Worm (Caenorhabditis elegans) whole organism, early embryonic: ENCODE measurements around the gene glo-1.

Experiments
- B0310.2 ChIP-seq: sonication (generic microtip); optimal IDR thresholded peaks from 2 replicates; lab custom pipeline; 2016; ENCODE audit warnings: mild to moderate bottlenecking, missing genetic modification characterization, missing compliant biosample characterization
- F13C5.2 ChIP-seq: sonication (generic microtip); optimal IDR thresholded peaks from 2 replicates; lab custom pipeline; 2017; ENCODE audit warnings: mild to moderate bottlenecking, missing genetic modification characterization, inconsistent platforms, missing compliant biosample characterization
- aly-1 ChIP-seq: sonication (generic microtip); optimal IDR thresholded peaks from 2 replicates; lab custom pipeline; 2016; ENCODE audit warnings: missing genetic modification characterization, missing compliant biosample characterization
- ama-1 ChIP-seq: fragments of 150-350 bp; optimal IDR thresholded peaks from 2 replicates; lab custom pipeline; 2014
- ceh-13 ChIP-seq: fragments of 200-800 bp; sonication (Bioruptor generic); optimal IDR thresholded peaks from 2 replicates; lab custom pipeline; 2018; ENCODE audit warnings: mild to moderate bottlenecking, missing genetic modification characterization, missing compliant biosample characterization
- ceh-36 ChIP-seq: sonication (generic microtip); optimal IDR thresholded peaks from 2 replicates; lab custom pipeline; 2016; ENCODE audit warnings: missing genetic modification characterization, inconsistent platforms, missing compliant biosample characterization
- ets-7 ChIP-seq: sonication (generic microtip); optimal IDR thresholded peaks from 2 replicates; lab custom pipeline; 2016; ENCODE audit warnings: missing genotype, missing genetic modification characterization, missing compliant biosample characterization
- flt-1 ChIP-seq: fragments of 200-800 bp; sonication (Bioruptor generic); IDR thresholded peaks from 2 replicates; pipeline ENCODE4 v1.3.6; 2022; ENCODE audit warnings: missing genetic modification characterization, missing compliant biosample characterization
- hmbx-1 ChIP-seq: sonication (generic microtip); optimal IDR thresholded peaks from 2 replicates; lab custom pipeline; 2016; ENCODE audit warnings: mild to moderate bottlenecking, missing genetic modification characterization, missing compliant biosample characterization
- hmg-4 ChIP-seq: fragments of 200-800 bp; sonication (Bioruptor generic); optimal IDR thresholded peaks from 2 replicates; lab custom pipeline; 2018; ENCODE audit warnings: mild to moderate bottlenecking, missing genetic modification characterization, missing compliant biosample characterization
- hnd-1 ChIP-seq: sonication (generic microtip); optimal IDR thresholded peaks from 2 replicates; lab custom pipeline; 2016; ENCODE audit warnings: missing genetic modification characterization, missing compliant biosample characterization
- pes-1 ChIP-seq: fragments of 200-800 bp; sonication (Bioruptor generic); IDR thresholded peaks from 2 replicates; pipeline ENCODE4 v1.3.6; 2022; ENCODE audit warnings: missing genetic modification reagents, missing genetic modification characterization, missing compliant biosample characterization
- scrt-1 ChIP-seq: fragments of 200-800 bp; sonication (Bioruptor generic); IDR thresholded peaks from 2 replicates; pipeline ENCODE4 v1.3.6; 2022; ENCODE audit warnings: missing genetic modification characterization, missing compliant biosample characterization
- sea-1 ChIP-seq: fragments of 200-800 bp; sonication (Bioruptor generic); conservative IDR thresholded peaks from 2 replicates; pipeline ENCODE4 v1.3.6; 2022; ENCODE audit warnings: missing genetic modification characterization, missing compliant biosample characterization
- tbx-11 ChIP-seq: fragments of 200-800 bp; sonication (Bioruptor generic); IDR thresholded peaks from 2 replicates; pipeline ENCODE4 v1.3.6; 2022; ENCODE audit warnings: missing genetic modification characterization, missing compliant biosample characterization
- tbx-37 ChIP-seq: fragments of 200-800 bp; sonication (Bioruptor generic); conservative IDR thresholded peaks from 2 replicates; pipeline ENCODE4 v1.3.6; 2022; ENCODE audit warnings: missing genetic modification reagents, missing genetic modification characterization, missing compliant biosample characterization
- tra-4 ChIP-seq: sonication (generic microtip); optimal IDR thresholded peaks from 2 replicates; lab custom pipeline; 2017; ENCODE audit warnings: missing genetic modification characterization, missing compliant biosample characterization

The glo-1 gene

DNA sequence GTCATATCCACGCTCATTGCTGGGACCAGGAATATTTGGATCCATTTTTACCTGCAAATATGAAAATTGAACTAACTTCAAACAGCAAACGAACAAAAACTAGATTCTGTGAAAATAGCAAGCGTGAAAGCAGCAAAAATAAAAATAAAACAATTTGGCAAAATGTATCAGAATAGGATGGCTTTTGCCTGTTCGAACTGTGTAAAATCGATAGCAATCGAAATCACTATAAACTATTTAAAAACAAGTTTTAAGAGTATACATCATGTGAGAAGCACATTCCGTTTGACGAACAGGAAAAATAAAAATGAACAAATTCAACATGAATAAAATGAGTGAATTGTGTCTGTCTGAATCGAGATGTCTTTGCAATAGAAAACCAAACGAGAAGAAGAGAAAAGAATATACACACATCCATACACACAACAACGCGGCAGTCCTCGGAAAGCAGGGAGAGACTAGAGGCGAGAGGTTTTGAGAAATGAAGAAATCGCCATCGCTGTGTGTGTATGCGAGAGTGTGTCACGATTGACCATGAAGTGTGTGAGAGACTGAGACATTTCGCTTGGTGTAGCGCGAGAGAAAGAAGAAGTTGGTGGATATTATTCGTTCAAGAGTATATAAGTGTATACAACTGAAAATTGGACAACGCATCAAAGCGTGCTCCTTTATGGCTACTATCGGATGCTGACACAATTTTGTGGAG lies 17.6 kb upstream of the glo-1 start, which contains the start of gene phf-34:
phf-34 (minus strand) TSS at position 51 of the 706 bp plus-strand sequence.
- TF ChIP-seq aly-1 (tag; lab: Kevin White, UChicago): peak; percentile 22
- no peak for TF ChIP-seq tra-4 (tag; lab: Kevin White, UChicago)

DNA sequence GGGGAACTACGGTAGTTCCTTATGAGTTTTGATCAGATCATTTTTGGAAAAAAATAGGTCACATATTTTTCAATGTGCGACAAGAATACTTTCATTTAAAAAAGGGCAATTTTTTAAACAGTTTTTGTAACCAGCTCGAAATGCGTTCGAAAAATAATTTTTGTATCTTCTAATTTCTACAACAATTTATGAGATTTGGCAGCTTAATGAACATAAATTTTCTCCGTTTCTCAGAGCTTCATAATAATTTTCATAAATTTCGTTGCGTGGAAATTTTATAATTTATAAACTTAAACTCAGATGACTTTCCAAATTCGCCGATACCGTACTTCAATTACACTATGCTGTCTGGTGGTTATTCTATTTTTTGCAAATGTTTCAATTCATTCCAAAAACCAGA lies 12.8 kb upstream of the glo-1 start, which contains the start of gene F21G4.3:
F21G4.3 (plus strand) TSS at position 301 of the 400 bp plus-strand sequence.
- TF ChIP-seq pes-1 (GFP tag; lab: Robert Waterston, UW) (no peak), sea-1 (GFP tag; lab: Robert Waterston, UW) (no peak), flt-1 (no peak), scrt-1 (GFP tag; lab: Robert Waterston, UW) (no peak), F13C5.2 (tag; lab: Kevin White, UChicago) (no peak)

DNA sequence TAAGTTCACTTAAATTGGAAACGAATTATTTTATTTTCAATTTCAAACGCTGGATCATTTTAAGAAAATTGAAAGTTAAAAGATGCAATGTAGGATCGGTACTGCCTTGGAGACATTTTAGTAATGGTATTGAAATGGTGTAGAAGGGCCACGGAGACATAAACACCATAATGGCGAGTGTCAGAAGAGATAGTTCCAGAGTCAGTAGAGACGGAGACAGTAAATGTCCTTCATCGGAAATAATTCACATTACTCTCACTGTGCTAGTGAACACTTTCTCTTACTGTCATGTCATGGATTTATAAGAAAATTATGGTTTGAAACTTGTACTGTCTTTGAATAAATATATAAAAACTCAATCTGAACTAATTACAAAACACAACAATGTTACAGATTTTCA lies 11.1 kb upstream of the glo-1 start:
- TF ChIP-seq tbx-37 (GFP tag; lab: Robert Waterston, UW) (no peak), B0310.2 (tag; lab: Kevin White, UChicago) (no peak), pes-1 (GFP tag; lab: Robert Waterston, UW) (no peak), ets-7 (no peak), ama-1 (lab: Kevin White, UChicago) (no peak), hmg-4 (GFP tag; lab: Kevin White, UChicago) (no peak), F13C5.2 (tag; lab: Kevin White, UChicago) (no peak), tra-4 (tag; lab: Kevin White, UChicago) (no peak), hnd-1 (tag; lab: Kevin White, UChicago) (no peak), scrt-1 (GFP tag; lab: Robert Waterston, UW) (no peak), flt-1 (no peak), ceh-13 (no peak), ceh-36 (tag; lab: Kevin White, UChicago) (no peak), tbx-11 (GFP tag; lab: Robert Waterston, UW) (no peak), hmbx-1 (no peak), aly-1 (tag; lab: Kevin White, UChicago) (no peak)

DNA sequence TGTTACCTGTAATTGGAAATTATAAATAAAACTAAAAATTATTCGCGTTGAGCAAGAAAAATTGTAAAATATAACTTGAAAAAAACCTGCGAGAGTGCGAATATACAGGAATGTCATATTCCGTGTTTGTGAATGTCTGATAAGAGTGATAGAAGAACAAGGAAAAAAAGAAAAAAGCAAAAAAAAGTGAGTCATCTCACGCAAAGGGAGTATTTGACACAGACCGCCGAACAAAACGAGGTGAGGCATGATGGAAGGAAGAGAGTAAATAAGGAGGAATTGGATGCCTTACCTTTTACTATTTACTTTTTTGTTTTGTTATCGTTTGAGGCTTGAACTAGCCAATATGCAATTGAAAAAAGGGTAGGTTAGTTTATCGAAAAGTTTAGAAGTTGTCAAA lies 10.3 kb upstream of the glo-1 start, which contains the start of gene F21G4.1:
F21G4.1 (minus strand) TSS at position 6 of the 400 bp plus-strand sequence.
- no peak for TF ChIP-seq ets-7
- no peak for TF ChIP-seq F13C5.2 (tag; lab: Kevin White, UChicago)
- no peak for TF ChIP-seq sea-1 (GFP tag; lab: Robert Waterston, UW)
- TF ChIP-seq ceh-36 (tag; lab: Kevin White, UChicago): no peak
- no peak for TF ChIP-seq aly-1 (tag; lab: Kevin White, UChicago)
- no peak for TF ChIP-seq scrt-1 (GFP tag; lab: Robert Waterston, UW)
- no peak for TF ChIP-seq hmg-4 (GFP tag; lab: Kevin White, UChicago)

DNA sequence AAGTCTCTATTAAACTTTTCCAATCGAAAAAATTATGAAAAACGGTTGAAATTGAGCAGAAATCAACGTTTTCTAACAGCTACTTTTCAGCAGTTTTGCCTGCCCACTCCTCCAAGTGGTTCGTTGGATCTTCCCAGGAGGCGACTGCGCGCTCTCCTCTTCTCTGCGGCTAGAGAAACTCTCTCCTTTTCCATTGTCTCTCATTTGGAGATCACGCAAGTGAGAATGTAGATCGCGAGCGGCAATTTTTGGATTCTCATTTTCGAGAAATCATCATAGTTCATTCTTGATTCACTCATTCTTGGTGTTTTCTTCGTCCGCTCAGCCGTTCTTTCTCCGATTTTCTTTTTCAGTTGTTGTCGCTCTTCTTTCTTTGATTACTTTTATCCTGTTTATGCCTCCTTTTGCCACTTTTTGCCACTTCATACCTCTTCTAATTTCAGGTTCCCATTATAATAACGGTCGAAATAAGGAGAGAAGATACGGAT lies 1.9 kb upstream of the glo-1 start, which contains the start of gene mrp-4:
mrp-4 (plus strand) TSS at position 438 of the 488 bp plus-strand sequence.
- TF ChIP-seq hmg-4 (GFP tag; lab: Kevin White, UChicago): no peak
- no peak for TF ChIP-seq tbx-11 (GFP tag; lab: Robert Waterston, UW)
- TF ChIP-seq scrt-1 (GFP tag; lab: Robert Waterston, UW): no peak
- TF ChIP-seq pes-1 (GFP tag; lab: Robert Waterston, UW): no peak
- TF ChIP-seq hnd-1 (tag; lab: Kevin White, UChicago): no peak
- no peak for TF ChIP-seq flt-1

DNA sequence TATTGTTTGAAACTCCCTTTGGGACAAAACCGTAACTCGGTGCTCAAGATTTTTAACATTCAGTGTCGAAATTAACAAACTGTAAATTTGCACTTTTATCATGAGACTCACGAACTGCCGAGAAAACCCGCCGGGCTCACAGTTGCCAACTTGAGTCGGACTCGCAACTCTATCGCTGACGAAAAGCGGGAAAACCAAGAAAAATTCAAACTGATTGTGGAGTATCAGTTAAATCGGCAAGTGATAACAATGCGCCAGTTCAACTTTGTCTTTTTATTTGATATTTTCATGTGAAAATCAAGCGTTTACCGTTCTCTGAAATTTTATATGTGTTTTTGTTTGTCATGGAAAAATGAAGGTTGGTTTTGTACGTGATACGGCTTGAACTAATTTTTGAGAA lies 560 bp upstream of the glo-1 start:
- TF ChIP-seq F13C5.2 (tag; lab: Kevin White, UChicago): no peak
- no peak for TF ChIP-seq hmg-4 (GFP tag; lab: Kevin White, UChicago)
- TF ChIP-seq tra-4 (tag; lab: Kevin White, UChicago): no peak
- no peak for TF ChIP-seq hmbx-1
- no peak for TF ChIP-seq B0310.2 (tag; lab: Kevin White, UChicago)
- no peak for TF ChIP-seq ets-7
- no peak for TF ChIP-seq ceh-36 (tag; lab: Kevin White, UChicago)
- no peak for TF ChIP-seq hnd-1 (tag; lab: Kevin White, UChicago)
- no peak for TF ChIP-seq scrt-1 (GFP tag; lab: Robert Waterston, UW)
- no peak for TF ChIP-seq sea-1 (GFP tag; lab: Robert Waterston, UW)
- no peak for TF ChIP-seq aly-1 (tag; lab: Kevin White, UChicago)

DNA sequence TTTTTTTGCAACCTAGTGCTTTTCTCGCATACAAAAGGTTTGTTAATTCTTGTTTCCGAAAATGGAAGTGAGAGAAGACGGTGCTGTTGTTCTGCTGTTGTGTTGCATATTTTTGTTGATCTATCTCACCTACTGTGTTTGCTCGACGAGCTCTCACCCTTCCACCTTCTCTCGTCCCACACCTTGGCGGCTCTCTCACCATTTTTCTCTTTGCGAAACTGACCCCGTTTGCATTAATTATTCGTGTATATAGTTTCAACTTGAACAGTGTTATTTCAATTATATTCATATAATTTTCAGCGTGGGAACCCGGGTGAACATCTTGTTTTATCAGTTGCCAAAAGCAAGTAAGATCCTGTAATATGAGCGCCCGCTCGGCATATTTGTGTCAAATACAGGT lies 4.9 kb downstream of the glo-1 start, which contains the start of gene R07B1.9:
R07B1.9 (plus strand) TSS at position 301 of the 400 bp plus-strand sequence.
- no peak for TF ChIP-seq ets-7
- no peak for TF ChIP-seq flt-1
- no peak for TF ChIP-seq hnd-1 (tag; lab: Kevin White, UChicago)
- no peak for TF ChIP-seq F13C5.2 (tag; lab: Kevin White, UChicago)
- no peak for TF ChIP-seq B0310.2 (tag; lab: Kevin White, UChicago)
- no peak for TF ChIP-seq tbx-37 (GFP tag; lab: Robert Waterston, UW)
- TF ChIP-seq sea-1 (GFP tag; lab: Robert Waterston, UW): no peak
- TF ChIP-seq pes-1 (GFP tag; lab: Robert Waterston, UW): no peak
- TF ChIP-seq scrt-1 (GFP tag; lab: Robert Waterston, UW): no peak
- no peak for TF ChIP-seq tra-4 (tag; lab: Kevin White, UChicago)
- no peak for TF ChIP-seq hmbx-1
- TF ChIP-seq ama-1 (lab: Kevin White, UChicago): no peak
- TF ChIP-seq hmg-4 (GFP tag; lab: Kevin White, UChicago): no peak
- TF ChIP-seq ceh-36 (tag; lab: Kevin White, UChicago): no peak
- TF ChIP-seq ceh-13: no peak
- no peak for TF ChIP-seq tbx-11 (GFP tag; lab: Robert Waterston, UW)
- no peak for TF ChIP-seq aly-1 (tag; lab: Kevin White, UChicago)
